Fruit fly (Drosophila melanogaster) whole organism, pupa: ENCODE results near the gene CG31468.

Experiments used
- CG10348 ChIP-seq: fragments of 200-800 bp; sonication (Bioruptor generic); IDR thresholded peaks from 2 replicates; pipeline ENCODE4 v1.3.6; 2022; ENCODE audit warnings: missing biosample characterization, missing genetic modification characterization
- CG12605 ChIP-seq: fragments of 200-800 bp; sonication (Bioruptor generic); IDR thresholded peaks from 2 replicates; pipeline ENCODE4 v1.3.6; 2022; ENCODE audit warnings: missing biosample characterization, missing genetic modification characterization
- CG13204 ChIP-seq: fragments of 200-800 bp; sonication (Bioruptor generic); optimal IDR thresholded peaks from 2 replicates; lab custom pipeline; 2018; ENCODE audit warnings: missing biosample characterization, mild to moderate bottlenecking, missing genetic modification characterization, moderate library complexity
- CG14655 ChIP-seq: fragments of 200-800 bp; sonication (Bioruptor generic); optimal IDR thresholded peaks from 3 replicates; lab custom pipeline; 2017; ENCODE audit warnings: mild to moderate bottlenecking, missing biosample characterization, missing genetic modification reagents, missing genetic modification characterization
- CG15710 ChIP-seq: fragments of 200-800 bp; sonication (Bioruptor generic); optimal IDR thresholded peaks from 2 replicates; lab custom pipeline; 2018; ENCODE audit warnings: missing biosample characterization, mild to moderate bottlenecking, missing genetic modification characterization, moderate library complexity
- CG17806 ChIP-seq: fragments of 200-800 bp; sonication (Bioruptor generic); optimal IDR thresholded peaks from 2 replicates; lab custom pipeline; 2018; ENCODE audit warnings: missing biosample characterization, mild to moderate bottlenecking, missing genetic modification characterization, moderate library complexity
- CG32121 ChIP-seq: fragments of 200-800 bp; sonication (Bioruptor generic); IDR thresholded peaks from 2 replicates; pipeline ENCODE4 v1.3.6; 2022; ENCODE audit warnings: missing biosample characterization, missing genetic modification characterization
- CG34367 ChIP-seq: fragments of 200-800 bp; sonication (Bioruptor generic); optimal IDR thresholded peaks from 2 replicates; lab custom pipeline; 2018; ENCODE audit warnings: missing biosample characterization, mild to moderate bottlenecking, missing genetic modification characterization
- CG4496 ChIP-seq: fragments of 200-800 bp; sonication (Bioruptor generic); IDR thresholded peaks from 3 replicates; pipeline ENCODE4 v1.3.6; 2022; ENCODE audit warnings: missing biosample characterization, missing genetic modification characterization
- CG8159 ChIP-seq: fragments of 200-800 bp; sonication (Bioruptor generic); optimal IDR thresholded peaks from 3 replicates; lab custom pipeline; 2018; ENCODE audit warnings: missing biosample characterization, mild to moderate bottlenecking, missing genetic modification characterization, moderate library complexity
- CG8301 ChIP-seq: fragments of 200-800 bp; sonication (Bioruptor generic); optimal IDR thresholded peaks from 2 replicates; lab custom pipeline; 2018; ENCODE audit warnings: missing biosample characterization, mild to moderate bottlenecking, missing genetic modification characterization
- CG9948 ChIP-seq: fragments of 200-800 bp; sonication (Bioruptor generic); optimal IDR thresholded peaks from 2 replicates; lab custom pipeline; 2018; ENCODE audit warnings: missing biosample characterization, mild to moderate bottlenecking, missing genetic modification characterization, moderate library complexity
- D1 ChIP-seq: fragments of 200-800 bp; sonication (Bioruptor generic); optimal IDR thresholded peaks from 2 replicates; lab custom pipeline; 2018; ENCODE audit warnings: missing biosample characterization, mild to moderate bottlenecking, missing genetic modification characterization, moderate library complexity
- EcR ChIP-seq: fragments of 200-800 bp; sonication (Bioruptor generic); optimal IDR thresholded peaks from 3 replicates; lab custom pipeline; 2019; ENCODE audit warnings: missing biosample characterization, missing genetic modification characterization, mild to moderate bottlenecking, moderate library complexity, missing genetic modification reagents
- Ets98B ChIP-seq: fragments of 200-800 bp; sonication (Bioruptor generic); IDR thresholded peaks from 2 replicates; pipeline ENCODE4 v1.3.6; 2022; ENCODE audit warnings: missing biosample characterization, missing genetic modification characterization
- Pif1A ChIP-seq: fragments of 200-800 bp; sonication (Bioruptor generic); optimal IDR thresholded peaks from 3 replicates; lab custom pipeline; 2016; ENCODE audit warnings: missing biosample characterization, missing genetic modification characterization
- Pif1B ChIP-seq: fragments of 200-800 bp; sonication (Bioruptor generic); optimal IDR thresholded peaks from 3 replicates; lab custom pipeline; 2016; ENCODE audit warnings: missing biosample characterization, missing genetic modification characterization
- Snoo ChIP-seq: fragments of 200-800 bp; sonication (Bioruptor generic); optimal IDR thresholded peaks from 3 replicates; lab custom pipeline; 2017; ENCODE audit warnings: missing biosample characterization, mild to moderate bottlenecking, missing genetic modification characterization, inconsistent platforms
- fd96Ca ChIP-seq: fragments of 200-800 bp; sonication (Bioruptor generic); IDR thresholded peaks from 3 replicates; pipeline ENCODE4 v1.3.6; 2022; ENCODE audit warnings: missing biosample characterization, missing genetic modification characterization
- gl ChIP-seq: fragments of 200-800 bp; sonication (Bioruptor generic); optimal IDR thresholded peaks from 2 replicates; lab custom pipeline; 2018; ENCODE audit warnings: missing biosample characterization, mild to moderate bottlenecking, missing genetic modification characterization
- rn ChIP-seq: fragments of 200-800 bp; sonication (Bioruptor generic); IDR thresholded peaks from 2 replicates; pipeline ENCODE4 v1.3.6; 2022; ENCODE audit warnings: missing biosample characterization, missing genetic modification characterization

The CG31468 gene

DNA sequence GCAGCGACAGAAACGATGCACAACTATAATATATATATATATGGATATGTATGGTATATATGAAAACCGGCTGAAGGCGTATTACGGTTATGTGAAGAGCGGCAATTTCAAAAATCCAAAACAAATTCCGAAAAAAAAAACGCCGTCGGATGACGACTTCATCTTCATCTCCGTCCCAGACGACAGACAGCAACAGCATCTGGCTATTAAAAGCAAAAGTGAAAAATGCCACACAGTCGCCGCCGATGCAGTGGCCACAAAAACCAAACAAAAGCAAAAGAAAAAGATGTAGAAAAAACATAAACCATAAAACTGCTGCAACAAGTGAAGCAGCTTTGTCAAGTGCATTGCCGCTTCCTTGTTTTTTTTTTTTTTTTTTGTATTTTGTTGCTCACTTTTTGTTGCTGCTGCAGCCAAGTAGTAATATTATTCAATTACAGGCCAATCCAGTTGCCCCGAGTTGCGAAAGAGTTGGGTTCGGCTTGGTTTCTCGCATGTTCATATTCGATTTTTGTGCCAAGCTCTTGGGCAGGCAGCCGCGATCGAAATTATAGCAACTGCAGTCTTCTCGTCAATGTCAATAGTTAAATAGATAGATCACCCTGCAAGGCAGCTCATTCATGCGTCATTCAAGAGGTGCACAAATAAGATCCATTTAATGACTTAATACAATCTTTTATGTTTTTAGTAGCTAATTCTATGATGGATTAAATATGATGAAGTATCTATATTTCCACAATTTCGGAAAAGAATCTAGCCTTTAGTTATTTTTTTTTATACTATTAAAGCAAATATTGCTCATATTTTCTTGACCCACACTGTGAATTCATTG lies 34.6 kb upstream of the CG31468 start:
- peak; percentile 6 for TF ChIP-seq CG8301 (tag; lab: Kevin White, UChicago)
- TF ChIP-seq Snoo (tag; lab: Kevin White, UChicago): no peak
- TF ChIP-seq CG9948 (tag; lab: Kevin White, UChicago): no peak
- no peak for TF ChIP-seq CG14655
- peak; percentile 21 for TF ChIP-seq Pif1A (GFP tag; lab: Kevin White, UChicago)
- no peak for TF ChIP-seq CG10348 (GFP tag; lab: Robert Waterston, UW)
- TF ChIP-seq CG15710 (tag; lab: Kevin White, UChicago): no peak
- TF ChIP-seq CG8159 (tag; lab: Kevin White, UChicago): no peak
- peak; percentile 22; the same call in 1 of the 2 replicates for TF ChIP-seq CG12605 (GFP tag; lab: Robert Waterston, UW)
- TF ChIP-seq EcR: no peak
- TF ChIP-seq Ets98B (GFP tag; lab: Robert Waterston, UW): peak; percentile 77
- no peak for TF ChIP-seq CG13204 (GFP tag; lab: Kevin White, UChicago)
- no peak for TF ChIP-seq gl
- no peak; the same call in 1 of the 2 replicates for TF ChIP-seq CG32121 (GFP tag; lab: Robert Waterston, UW)
- TF ChIP-seq CG4496 (GFP tag; lab: Robert Waterston, UW): peak; percentile 79; the same call in 2 of the 3 replicates
- peak; percentile 54; the same call in 2 of the 3 replicates for TF ChIP-seq fd96Ca (GFP tag; lab: Robert Waterston, UW)
- no peak for TF ChIP-seq D1 (tag; lab: Kevin White, UChicago)
- peak; percentile 35 for TF ChIP-seq Pif1B
- no peak for TF ChIP-seq CG17806
- TF ChIP-seq CG34367 (tag; lab: Kevin White, UChicago): no peak
- no peak for TF ChIP-seq rn (GFP tag; lab: Robert Waterston, UW)
- TF ChIP-seq, all 21 proteins: peak for 7

DNA sequence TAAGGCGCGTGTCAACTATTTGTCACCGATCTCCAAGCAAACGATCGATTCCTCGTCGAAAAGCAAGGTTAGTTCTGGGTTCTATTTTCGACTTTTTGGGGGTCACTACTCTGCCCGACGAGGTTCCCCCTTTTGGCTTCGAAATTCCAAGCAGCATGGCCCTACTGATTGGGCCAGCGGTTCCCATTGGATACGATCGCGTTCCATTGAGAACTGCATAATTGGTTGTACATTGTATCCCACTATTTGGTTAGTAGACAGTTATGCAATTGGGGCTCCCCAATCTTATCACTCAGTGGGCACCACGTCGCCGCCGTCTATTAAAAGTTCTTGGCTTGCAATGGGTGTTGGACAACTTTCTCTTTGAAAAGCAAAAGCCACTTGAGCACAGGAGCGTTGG lies 33.6 kb upstream of the CG31468 start:
- TF ChIP-seq fd96Ca (GFP tag; lab: Robert Waterston, UW) (no peak), CG15710 (tag; lab: Kevin White, UChicago) (no peak), CG32121 (GFP tag; lab: Robert Waterston, UW) (no peak), CG17806 (no peak), CG8159 (tag; lab: Kevin White, UChicago) (no peak), CG8301 (tag; lab: Kevin White, UChicago) (no peak), EcR (no peak), CG10348 (GFP tag; lab: Robert Waterston, UW) (no peak), rn (GFP tag; lab: Robert Waterston, UW) (no peak), Pif1A (GFP tag; lab: Kevin White, UChicago) (no peak), Ets98B (GFP tag; lab: Robert Waterston, UW) (no peak), D1 (tag; lab: Kevin White, UChicago) (no peak), CG9948 (tag; lab: Kevin White, UChicago) (no peak), CG34367 (tag; lab: Kevin White, UChicago) (no peak)
- TF ChIP-seq, all 21 proteins: peak for 0

- TF ChIP-seq Ets98B (GFP tag; lab: Robert Waterston, UW): peak; percentile 11; the same call in 1 of the 2 replicates
- no peak for TF ChIP-seq CG8159 (tag; lab: Kevin White, UChicago)
Observed at dm6 chr3R:23732990-23733512, 32.9 kb upstream of the CG31468 start, which contains the start of the genes Hmgcr and Rpn9. TSS of gene Hmgcr (plus strand) at chr3R:23733324. TSS of gene Rpn9 (minus strand) at chr3R:23733462.

DNA sequence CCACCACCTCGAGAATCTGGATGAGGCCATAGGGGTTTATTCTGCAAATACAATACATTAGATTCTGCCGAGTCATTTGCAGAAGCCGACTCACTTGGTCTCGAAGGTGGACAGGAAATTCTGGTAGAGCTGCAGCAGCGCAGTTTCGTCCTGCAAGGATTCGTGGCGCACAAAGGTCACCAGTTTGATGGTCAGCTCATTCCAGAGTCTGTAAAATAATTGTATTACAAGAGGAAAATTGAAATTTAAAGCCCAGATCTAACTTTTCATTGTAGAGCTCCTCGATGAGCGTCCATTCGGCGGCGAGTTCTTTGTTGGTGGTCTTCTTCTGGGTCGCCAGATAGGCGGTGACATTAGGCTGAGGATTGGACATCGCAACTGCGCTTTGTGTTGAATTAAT lies 32.4 kb upstream of the CG31468 start:
- no peak for TF ChIP-seq CG8159 (tag; lab: Kevin White, UChicago)
- TF ChIP-seq CG12605 (GFP tag; lab: Robert Waterston, UW): no peak
- no peak for TF ChIP-seq Pif1B
- no peak for TF ChIP-seq CG9948 (tag; lab: Kevin White, UChicago)
- no peak for TF ChIP-seq Snoo (tag; lab: Kevin White, UChicago)
- TF ChIP-seq D1 (tag; lab: Kevin White, UChicago): no peak
- no peak for TF ChIP-seq CG17806
- no peak for TF ChIP-seq CG34367 (tag; lab: Kevin White, UChicago)
- TF ChIP-seq CG13204 (GFP tag; lab: Kevin White, UChicago): no peak
- TF ChIP-seq CG15710 (tag; lab: Kevin White, UChicago): no peak
- TF ChIP-seq gl: no peak
- TF ChIP-seq Pif1A (GFP tag; lab: Kevin White, UChicago): no peak
- TF ChIP-seq rn (GFP tag; lab: Robert Waterston, UW): no peak
- no peak for TF ChIP-seq CG14655
- TF ChIP-seq CG8301 (tag; lab: Kevin White, UChicago): no peak

dm6 chr3R:23730472-23730801 lies 30.3 kb upstream of the CG31468 start:
- TF ChIP-seq EcR: peak; percentile 18
- no peak for TF ChIP-seq CG9948 (tag; lab: Kevin White, UChicago)
- no peak for TF ChIP-seq fd96Ca (GFP tag; lab: Robert Waterston, UW)
